Fruit fly (Drosophila melanogaster) whole organism, embryonic: ENCODE measurements around the gene CG5171.

Experiments
- ATbp ChIP-seq: fragments of 200-800 bp; sonication (Bioruptor generic); optimal IDR thresholded peaks from 2 replicates; lab custom pipeline; 2017; ENCODE audit warnings: missing biosample characterization, mild to moderate bottlenecking, missing genetic modification characterization, missing genetic modification reagents
- Asciz ChIP-seq: fragments of 200-800 bp; sonication (Bioruptor generic); optimal IDR thresholded peaks from 2 replicates; lab custom pipeline; 2017; ENCODE audit warnings: missing biosample characterization, mild to moderate bottlenecking, missing genetic modification characterization, missing genetic modification reagents
- BtbVII ChIP-seq: fragments of 200-800 bp; sonication (Bioruptor generic); optimal IDR thresholded peaks from 3 replicates; lab custom pipeline; 2017; ENCODE audit warnings: missing biosample characterization, mild to moderate bottlenecking, missing genetic modification characterization
- CG12104 ChIP-seq: fragments of 200-800 bp; sonication (Bioruptor generic); optimal IDR thresholded peaks from 3 replicates; lab custom pipeline; 2016; ENCODE audit warnings: missing biosample characterization, missing genetic modification characterization
- CG12744 ChIP-seq: fragments of 200-800 bp; sonication (Bioruptor generic); optimal IDR thresholded peaks from 2 replicates; lab custom pipeline; 2016; ENCODE audit warnings: missing biosample characterization, missing genetic modification characterization
- CG12942 ChIP-seq: fragments of 200-800 bp; sonication (Bioruptor generic); optimal IDR thresholded peaks from 3 replicates; lab custom pipeline; 2016; ENCODE audit warnings: missing biosample characterization, missing genetic modification characterization
- CG14860 ChIP-seq: fragments of 200-800 bp; sonication (Bioruptor generic); IDR thresholded peaks from 3 replicates; pipeline ENCODE4 v1.3.6; 2022; ENCODE audit warnings: missing biosample characterization, missing genetic modification characterization; ENCODE audit not compliant: partially characterized antibody
- CG15073 ChIP-seq: fragments of 200-800 bp; sonication (Bioruptor generic); optimal IDR thresholded peaks from 2 replicates; lab custom pipeline; 2016; ENCODE audit warnings: missing biosample characterization, missing genetic modification characterization
- CG15601 ChIP-seq: fragments of 200-800 bp; sonication (Bioruptor generic); optimal IDR thresholded peaks from 3 replicates; lab custom pipeline; 2019; ENCODE audit warnings: missing biosample characterization, mild to moderate bottlenecking, missing genetic modification characterization, moderate library complexity
- CG17328 ChIP-seq: fragments of 200-800 bp; sonication (Bioruptor generic); IDR thresholded peaks from 2 replicates; pipeline ENCODE4 v1.3.6; 2022; ENCODE audit warnings: missing biosample characterization, missing genetic modification characterization
- CG2199 ChIP-seq: fragments of 200-800 bp; sonication (Bioruptor generic); IDR thresholded peaks from 3 replicates; pipeline ENCODE4 v1.3.6; 2022; ENCODE audit warnings: missing biosample characterization, missing genetic modification characterization
- CG33213 ChIP-seq: fragments of 200-800 bp; sonication (Bioruptor generic); optimal IDR thresholded peaks from 3 replicates; lab custom pipeline; 2016; ENCODE audit warnings: missing biosample characterization, missing genetic modification characterization
- CG34422 ChIP-seq: fragments of 200-800 bp; sonication (Bioruptor generic); IDR thresholded peaks from 3 replicates; pipeline ENCODE4 v1.3.6; 2022; ENCODE audit warnings: missing biosample characterization, missing genetic modification characterization
- CG4404 ChIP-seq: fragments of 200-800 bp; sonication (Bioruptor generic); IDR thresholded peaks from 2 replicates; pipeline ENCODE4 v1.3.6; 2022; ENCODE audit warnings: missing biosample characterization, missing genetic modification characterization
- CG4617 ChIP-seq: fragments of 200-800 bp; sonication (Bioruptor generic); optimal IDR thresholded peaks from 3 replicates; lab custom pipeline; 2016; ENCODE audit warnings: missing biosample characterization, missing genetic modification characterization, borderline replicate concordance
- CG5953 ChIP-seq: fragments of 200-800 bp; sonication (Bioruptor generic); IDR thresholded peaks from 2 replicates; pipeline ENCODE4 v1.3.6; 2022; ENCODE audit warnings: missing biosample characterization, missing genetic modification characterization
- CG7357 ChIP-seq: fragments of 200-800 bp; sonication (Bioruptor generic); IDR thresholded peaks from 3 replicates; pipeline ENCODE4 v1.3.6; 2022; ENCODE audit warnings: missing biosample characterization, missing genetic modification characterization
- CG7987 ChIP-seq: fragments of 200-800 bp; sonication (Bioruptor generic); optimal IDR thresholded peaks from 2 replicates; lab custom pipeline; 2018; ENCODE audit warnings: missing biosample characterization, mild to moderate bottlenecking, missing genetic modification characterization, moderate library complexity
- CG8765 ChIP-seq: fragments of 200-800 bp; sonication (Bioruptor generic); IDR thresholded peaks from 2 replicates; pipeline ENCODE4 v1.3.6; 2022; ENCODE audit warnings: missing biosample characterization, missing genetic modification characterization
- Ets65A ChIP-seq: fragments of 200-800 bp; sonication (Bioruptor generic); peaks from one replicate; lab custom pipeline; 2016; ENCODE audit warnings: missing biosample characterization, missing genetic modification characterization
- Gsc ChIP-seq: fragments of 200-800 bp; sonication (Bioruptor generic); IDR thresholded peaks from 2 replicates; pipeline ENCODE4 v1.3.6; 2022; ENCODE audit warnings: missing biosample characterization, missing genetic modification characterization
- HHEX ChIP-seq: fragments of 200-800 bp; sonication (Bioruptor generic); optimal IDR thresholded peaks from 3 replicates; lab custom pipeline; 2017; ENCODE audit warnings: missing biosample characterization, mild to moderate bottlenecking, missing genetic modification characterization, missing genetic modification reagents
- HLH4C ChIP-seq: fragments of 200-800 bp; sonication (Bioruptor generic); IDR thresholded peaks from 3 replicates; pipeline ENCODE4 v1.3.6; 2022; ENCODE audit warnings: missing biosample characterization, missing genetic modification characterization; ENCODE audit not compliant: partially characterized antibody
- Lpt ChIP-seq: fragments of >200 bp; optimal IDR thresholded peaks from 2 replicates; lab custom pipeline; 2018; ENCODE audit warnings: missing biosample characterization, missing genetic modification characterization
- NK7.1 ChIP-seq: fragments of 200-800 bp; sonication (Bioruptor generic); optimal IDR thresholded peaks from 3 replicates; lab custom pipeline; 2016; ENCODE audit warnings: missing biosample characterization, missing genetic modification characterization
- Six4 ChIP-seq: fragments of 200-800 bp; sonication (Bioruptor generic); optimal IDR thresholded peaks from 2 replicates; lab custom pipeline; 2016; ENCODE audit warnings: missing biosample characterization, missing genetic modification characterization
- Sox102F ChIP-seq: fragments of 200-800 bp; sonication (Bioruptor generic); optimal IDR thresholded peaks from 2 replicates; lab custom pipeline; 2018; ENCODE audit warnings: missing biosample characterization, mild to moderate bottlenecking, missing genetic modification characterization, moderate library complexity
- Xbp1 ChIP-seq: fragments of 200-800 bp; sonication (Bioruptor generic); optimal IDR thresholded peaks from 3 replicates; lab custom pipeline; 2016; ENCODE audit warnings: missing biosample characterization, mild to moderate bottlenecking, missing genetic modification characterization
- aop ChIP-seq: fragments of 200-800 bp; sonication (Bioruptor generic); IDR thresholded peaks from 2 replicates; pipeline ENCODE4 v1.3.6; 2022; ENCODE audit warnings: missing biosample characterization, missing genetic modification characterization
- ap ChIP-seq: fragments of 200-800 bp; sonication (Bioruptor generic); IDR thresholded peaks from 2 replicates; pipeline ENCODE4 v1.3.6; 2022; ENCODE audit warnings: missing biosample characterization, missing genetic modification characterization
- bsh ChIP-seq, 2 experiments: fragments of 200-800 bp; sonication (Bioruptor generic); optimal IDR thresholded peaks; 2 replicates each; lab custom pipeline; 2017 to 2018; ENCODE audit warnings: mild to moderate bottlenecking in 2 of 2, missing biosample characterization in 2 of 2, missing genetic modification characterization in 2 of 2, moderate library complexity in 1 of 2
- cg ChIP-seq: fragments of 200-800 bp; sonication (Bioruptor generic); optimal IDR thresholded peaks from 3 replicates; lab custom pipeline; 2019; ENCODE audit warnings: missing biosample characterization, mild to moderate bottlenecking, missing genetic modification characterization, moderate library complexity
- crp ChIP-seq, 2 experiments: fragments of 200-800 bp; sonication (Bioruptor generic); optimal IDR thresholded peaks; 2 replicates in 1 of 2; 3 replicates in 1 of 2; lab custom pipeline; 2017; ENCODE audit warnings: missing biosample characterization in 2 of 2, missing genetic modification characterization in 2 of 2, mild to moderate bottlenecking in 1 of 2, moderate library complexity in 1 of 2
- dati ChIP-seq: fragments of 200-800 bp; sonication (Bioruptor generic); IDR thresholded peaks from 2 replicates; pipeline ENCODE4 v1.3.6; 2022; ENCODE audit warnings: missing biosample characterization, missing genetic modification characterization
- dysf ChIP-seq: fragments of 200-800 bp; sonication (Bioruptor generic); IDR thresholded peaks from 3 replicates; pipeline ENCODE4 v1.3.6; 2022; ENCODE audit warnings: missing biosample characterization, missing genetic modification characterization
- fd64A ChIP-seq: fragments of 200-800 bp; sonication (Bioruptor generic); optimal IDR thresholded peaks from 3 replicates; lab custom pipeline; 2018; ENCODE audit warnings: missing biosample characterization, mild to moderate bottlenecking, missing genetic modification characterization
- fd96Cb ChIP-seq: fragments of 200-800 bp; sonication (Bioruptor generic); optimal IDR thresholded peaks from 2 replicates; lab custom pipeline; 2018; ENCODE audit warnings: missing biosample characterization, mild to moderate bottlenecking, missing genetic modification characterization, moderate library complexity
- hb ChIP-seq: fragments of 200-800 bp; sonication (Bioruptor generic); IDR thresholded peaks from 3 replicates; pipeline ENCODE4 v1.3.6; 2022; ENCODE audit warnings: missing biosample characterization, missing genetic modification characterization; ENCODE audit not compliant: partially characterized antibody
- hkb ChIP-seq, 2 experiments: fragments of 200-800 bp in 1 of 2; fragments of >200 bp in 1 of 2; sonication (Bioruptor generic) in 1 of 2; IDR thresholded peaks in 1 of 2; optimal IDR thresholded peaks in 1 of 2; 2 replicates each; pipeline versions ENCODE4 v1.3.6 to Lab custom; 2017 to 2022; ENCODE audit warnings: missing biosample characterization in 1 of 2, missing genetic modification characterization in 1 of 2
- ind ChIP-seq: fragments of 200-800 bp; sonication (Bioruptor generic); optimal IDR thresholded peaks from 3 replicates; lab custom pipeline; 2016; ENCODE audit warnings: missing biosample characterization, missing genetic modification characterization
- peb ChIP-seq: fragments of 200-800 bp; sonication (Bioruptor generic); IDR thresholded peaks from 2 replicates; pipeline ENCODE4 v1.3.6; 2022; ENCODE audit warnings: missing biosample characterization, missing genetic modification characterization
- row ChIP-seq: fragments of 200-800 bp; sonication (Bioruptor generic); IDR thresholded peaks from 3 replicates; pipeline ENCODE4 v1.3.6; 2022; ENCODE audit warnings: missing biosample characterization, missing genetic modification characterization
- scrt ChIP-seq: fragments of 200-800 bp; sonication (Bioruptor generic); optimal IDR thresholded peaks from 2 replicates; lab custom pipeline; 2018; ENCODE audit warnings: missing biosample characterization, mild to moderate bottlenecking, missing genetic modification characterization, moderate library complexity
- sna ChIP-seq: fragments of 200-800 bp; sonication (Bioruptor generic); IDR thresholded peaks from 2 replicates; pipeline ENCODE4 v1.3.6; 2022; ENCODE audit warnings: missing biosample characterization, missing genetic modification characterization; ENCODE audit not compliant: partially characterized antibody
- so ChIP-seq: fragments of 200-800 bp; sonication (Bioruptor generic); IDR thresholded peaks from 3 replicates; pipeline ENCODE4 v1.3.6; 2022; ENCODE audit warnings: missing biosample characterization, missing genetic modification characterization
- stc ChIP-seq: fragments of 200-800 bp; sonication (Bioruptor generic); IDR thresholded peaks from 2 replicates; pipeline ENCODE4 v1.3.6; 2022; ENCODE audit warnings: missing biosample characterization, missing genetic modification characterization
- stwl ChIP-seq: fragments of 200-800 bp; sonication (Bioruptor generic); optimal IDR thresholded peaks from 3 replicates; lab custom pipeline; 2018; ENCODE audit warnings: missing biosample characterization, mild to moderate bottlenecking, missing genetic modification characterization, moderate library complexity
- wor ChIP-seq: fragments of 200-800 bp; sonication (Bioruptor generic); IDR thresholded peaks from 2 replicates; pipeline ENCODE4 v1.3.6; 2022; ENCODE audit warnings: missing biosample characterization, missing genetic modification characterization

Gene CG5171

dm6 chr2L:7386555-7387420 lies 14.3 kb upstream of the CG5171 start (continued):
- TF ChIP-seq fd96Cb (tag; lab: Kevin White, UChicago) (no peak), CG33213 (GFP tag; lab: Kevin White, UChicago) (no peak), HHEX (GFP tag; lab: Kevin White, UChicago) (peak; percentile 34), wor (GFP tag; lab: Robert Waterston, UW) (no peak), CG34422 (GFP tag; lab: Robert Waterston, UW) (0 out of 3 replicates have a peak, but pooled peaks have one; percentile 26), Lpt (no peak), hb (no peak), CG4617 (GFP tag; lab: Kevin White, UChicago) (no peak), NK7.1 (no peak), dati (no peak), CG12744 (GFP tag; lab: Kevin White, UChicago) (no peak), ind (GFP tag; lab: Kevin White, UChicago) (no peak), row (peak; percentile 51; the same call in 2 of the 3 replicates), CG12104 (GFP tag; lab: Kevin White, UChicago) (no peak), BtbVII (GFP tag; lab: Kevin White, UChicago) (no peak), hkb (optimal IDR thresholded peaks at IDR 0.05; lab: Kevin White, UChicago) (no peak), hkb (GFP tag; IDR thresholded peaks at IDR 0.05; lab: Robert Waterston, UW) (0 out of 2 replicates have a peak, but pooled peaks have one; percentile 15), CG4404 (GFP tag; lab: Robert Waterston, UW) (no peak), CG14860 (GFP tag; lab: Robert Waterston, UW) (no peak), cg (no peak), ap (GFP tag; lab: Robert Waterston, UW) (peak; percentile 3; the same call in 1 of the 2 replicates), HLH4C (GFP tag; lab: Robert Waterston, UW) (no peak), crp (GFP tag; optimal IDR thresholded peaks at IDR 0.05; lab: Kevin White, UChicago) (no peak), dysf (GFP tag; lab: Robert Waterston, UW) (no peak), CG5953 (no peak), Ets65A (GFP tag; lab: Kevin White, UChicago) (peak; percentile 49), ATbp (GFP tag; lab: Kevin White, UChicago) (peak; percentile 58), Asciz (GFP tag; lab: Kevin White, UChicago) (peak; percentile 35), CG17328 (GFP tag; lab: Robert Waterston, UW) (no peak), CG8765 (no peak), peb (no peak), CG7987 (GFP tag; lab: Kevin White, UChicago) (peak; percentile 10), Six4 (GFP tag; lab: Kevin White, UChicago) (no peak), stc (GFP tag; lab: Robert Waterston, UW) (no peak), CG12942 (GFP tag; lab: Kevin White, UChicago) (no peak), fd64A (GFP tag; lab: Kevin White, UChicago) (no peak), CG15601 (no peak), CG15073 (GFP tag; lab: Kevin White, UChicago) (no peak), bsh (GFP tag; optimal IDR thresholded peaks at IDR 0.05; lab: Kevin White, UChicago) (peak in 1 of 2 experiments; percentile 22), stwl (tag; lab: Kevin White, UChicago) (no peak), aop (GFP tag; lab: Robert Waterston, UW) (no peak), Sox102F (no peak), Gsc (GFP tag; lab: Robert Waterston, UW) (no peak), Xbp1 (GFP tag; lab: Kevin White, UChicago) (no peak), CG2199 (0 out of 3 replicates have a peak, but pooled peaks have one; percentile 16), CG7357 (GFP tag; lab: Robert Waterston, UW) (0 out of 3 replicates have a peak, but pooled peaks have one; percentile 27), scrt (no peak), sna (no peak), so (GFP tag; lab: Robert Waterston, UW) (0 out of 3 replicates have a peak, but pooled peaks have one; percentile 16)
